Fruit fly (Drosophila melanogaster) S2 (cell line): Measurements from ENCODE around the gene CG31441.

ENCODE experiments used
- CG8478 ChIP-seq: fragments of >200 bp; optimal IDR thresholded peaks from 2 replicates; lab custom pipeline; 2018
- CTCF ChIP-seq, 2 experiments: fragments of >200 bp; optimal IDR thresholded peaks; 2 replicates each; lab custom pipeline; 2018

Gene CG31441

dm6 chr3R:11219883-11220282 lies 16.2 kb upstream of the CG31441 start, which contains the start of gene CG6689:
TSS of gene CG6689 (minus strand) at chr3R:11220064.
- TF ChIP-seq CG8478 (lab: Kevin White, UChicago) = no peak
- no peak for TF ChIP-seq CTCF (optimal IDR thresholded peaks at IDR 0.05; lab: Kevin White, UChicago)

- peak; percentile 63 to 66 for TF ChIP-seq CTCF (optimal IDR thresholded peaks at IDR 0.05; lab: Kevin White, UChicago)
- no peak for TF ChIP-seq CG8478 (lab: Kevin White, UChicago)
These were observed 14.5 kb upstream of the CG31441 start, which contains the start of the genes CG6693 and RpL3 for dm6 chr3R:11221437-11222230. TSS of gene CG6693 (minus strand) at chr3R:11221639. TSS of gene RpL3 (plus strand) at chr3R:11221894.

- TF ChIP-seq CTCF (optimal IDR thresholded peaks at IDR 0.05; lab: Kevin White, UChicago) = no peak
- no peak for TF ChIP-seq CG8478 (lab: Kevin White, UChicago)
These were observed 13.5 kb upstream of the CG31441 start for dm6 chr3R:11222587-11222986.

DNA sequence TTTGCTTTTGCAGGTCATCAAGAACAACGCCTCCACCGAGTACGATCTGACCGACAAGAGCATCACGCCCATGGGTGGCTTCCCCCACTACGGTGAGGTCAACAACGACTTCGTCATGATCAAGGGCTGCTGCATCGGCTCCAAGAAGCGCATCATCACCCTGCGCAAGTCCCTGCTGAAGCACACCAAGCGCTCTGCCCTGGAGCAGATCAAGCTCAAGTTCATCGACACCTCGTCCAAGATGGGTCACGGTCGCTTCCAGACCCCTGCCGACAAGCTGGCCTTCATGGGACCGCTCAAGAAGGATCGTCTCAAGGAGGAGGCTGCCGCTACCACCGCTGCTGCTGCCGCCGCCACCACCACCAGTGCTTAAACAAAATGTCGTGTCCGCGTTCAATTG lies 11.6 kb upstream of the CG31441 start:
- no peak for TF ChIP-seq CTCF (optimal IDR thresholded peaks at IDR 0.05; lab: Kevin White, UChicago)
- TF ChIP-seq CG8478 (lab: Kevin White, UChicago) = no peak

DNA sequence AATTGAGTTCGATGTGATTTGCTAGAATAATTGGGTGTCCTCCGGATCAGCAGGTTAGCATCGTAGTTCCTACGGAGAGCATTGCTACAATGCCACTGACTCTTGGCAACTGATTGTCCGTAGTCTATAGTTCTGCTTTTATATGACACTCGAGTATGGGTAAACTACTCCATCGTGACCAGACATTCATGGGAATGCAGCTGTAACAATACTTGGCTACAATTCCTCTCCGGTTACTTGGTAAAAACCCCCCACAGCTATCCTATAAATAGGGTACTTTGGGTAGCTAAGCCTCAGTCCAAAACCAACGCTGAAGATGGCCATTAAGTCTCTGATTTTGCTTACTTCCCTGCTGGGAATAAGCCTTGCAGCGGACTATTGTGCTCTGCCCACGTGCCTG lies 10.9 kb upstream of the CG31441 start, which contains the start of gene scpr-C:
Gene scpr-C, plus strand, starts transcription at position 301 of the 400 bp plus-strand sequence.
- TF ChIP-seq CG8478 (lab: Kevin White, UChicago) (no peak), CTCF (optimal IDR thresholded peaks at IDR 0.05; lab: Kevin White, UChicago) (no peak)

DNA sequence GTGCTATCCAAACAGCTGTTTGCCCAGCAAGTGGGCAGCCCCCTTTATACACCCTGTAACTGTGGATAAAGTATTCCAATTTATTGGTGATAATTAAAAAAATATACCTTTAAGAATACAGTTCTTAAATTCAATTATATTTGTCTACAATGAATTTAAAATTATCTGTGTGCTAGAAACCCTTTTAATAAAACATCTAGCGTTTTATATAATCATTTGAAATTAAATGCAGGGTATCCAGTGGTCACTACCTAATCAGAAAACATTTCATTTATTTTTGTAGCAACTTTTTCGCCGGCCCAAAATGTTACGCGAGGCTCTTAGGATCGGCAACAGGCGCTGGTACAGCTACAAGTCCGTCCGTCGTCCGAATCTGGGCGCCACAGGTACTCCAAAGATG lies 9.6 kb upstream of the CG31441 start, which contains the start of gene CG17726:
Gene CG17726, plus strand, starts transcription at position 267 of the 400 bp plus-strand sequence.
- TF ChIP-seq CG8478 (lab: Kevin White, UChicago) (no peak), CTCF (optimal IDR thresholded peaks at IDR 0.05; lab: Kevin White, UChicago) (no peak)

dm6 chr3R:11230392-11230791 lies 5.7 kb upstream of the CG31441 start, which contains the start of gene GCC88:
TSS of gene GCC88 (minus strand) at chr3R:11230600.
- no peak for TF ChIP-seq CG8478 (lab: Kevin White, UChicago)
- no peak for TF ChIP-seq CTCF (optimal IDR thresholded peaks at IDR 0.05; lab: Kevin White, UChicago)

- TF ChIP-seq CG8478 (lab: Kevin White, UChicago) (no peak), CTCF (optimal IDR thresholded peaks at IDR 0.05; lab: Kevin White, UChicago) (no peak)
These were observed 5.0 kb upstream of the CG31441 start for dm6 chr3R:11231037-11231436.

DNA sequence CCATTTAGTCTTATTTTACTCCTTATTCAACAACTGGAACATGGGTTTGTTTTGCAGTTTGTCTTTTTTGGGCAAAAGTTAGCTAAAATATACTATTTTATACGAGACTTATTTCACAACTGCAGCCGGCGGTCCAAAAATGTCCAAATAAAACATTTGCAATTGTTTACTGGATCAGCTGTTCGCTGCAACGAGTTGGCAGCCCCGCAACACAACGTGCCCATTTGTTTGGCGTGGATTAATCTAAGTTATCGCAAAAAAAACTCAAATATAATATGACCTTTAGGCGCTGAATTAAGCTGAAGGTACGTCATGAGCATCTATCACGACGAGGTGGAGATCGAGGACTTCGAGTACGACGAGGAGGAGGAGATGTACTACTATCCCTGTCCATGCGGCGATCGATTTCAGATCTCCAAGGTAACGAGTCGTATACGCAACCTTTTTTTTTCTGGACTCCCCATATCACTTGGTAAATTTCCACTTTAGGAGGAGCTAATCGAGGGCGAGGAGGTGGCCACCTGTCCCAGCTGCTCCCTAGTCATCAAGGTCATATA lies 4.3 kb upstream of the CG31441 start, which contains the start of the genes CG17187 and Dph3:
Gene CG17187, minus strand, starts transcription at position 175 of the 557 bp plus-strand sequence.
Gene Dph3, plus strand, starts transcription at position 208 of the 557 bp plus-strand sequence.
- TF ChIP-seq CG8478 (lab: Kevin White, UChicago) (no peak), CTCF (optimal IDR thresholded peaks at IDR 0.05; lab: Kevin White, UChicago) (no peak)

dm6 chr3R:11234918-11235371 lies 1.1 kb upstream of the CG31441 start, which contains the start of the genes Arfip and CG17721:
TSS of gene Arfip (minus strand) at chr3R:11235013.
TSS of gene CG17721 (plus strand) at chr3R:11235140.
- TF ChIP-seq CTCF (optimal IDR thresholded peaks at IDR 0.05; lab: Kevin White, UChicago) (peak in 1 of 2 experiments; percentile 11), CG8478 (lab: Kevin White, UChicago) (no peak)

DNA sequence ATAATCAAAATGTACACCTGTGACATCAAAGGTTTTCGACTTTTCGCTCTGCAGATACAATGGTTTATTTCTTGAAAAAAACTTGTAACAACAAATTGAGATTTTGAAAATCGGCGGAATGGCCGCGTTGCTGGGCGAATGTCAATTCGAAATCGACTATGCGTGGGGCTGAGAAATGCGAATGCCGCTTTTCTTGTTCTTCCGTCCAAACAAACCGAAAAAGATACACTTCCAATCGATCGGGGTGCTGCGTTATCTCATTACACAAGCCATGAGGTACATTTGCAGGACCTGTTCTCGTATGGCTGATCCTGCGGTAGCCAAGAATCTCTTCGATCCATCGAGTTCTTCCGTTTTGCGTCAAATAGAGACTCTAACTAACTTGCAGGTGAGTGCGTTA lies 1.5 kb downstream of the CG31441 start, which contains the start of gene CG31388:
Gene CG31388, plus strand, starts transcription at position 218 of the 400 bp plus-strand sequence.
- no peak for TF ChIP-seq CG8478 (lab: Kevin White, UChicago)
- no peak for TF ChIP-seq CTCF (optimal IDR thresholded peaks at IDR 0.05; lab: Kevin White, UChicago)

dm6 chr3R:11240891-11241290 lies 4.8 kb downstream of the CG31441 start, which contains the start of the genes scpr-B and scpr-A:
TSS of gene scpr-B (minus strand) at chr3R:11240991.
TSS of gene scpr-A (plus strand) at chr3R:11241183.
- TF ChIP-seq CG8478 (lab: Kevin White, UChicago) (no peak), CTCF (optimal IDR thresholded peaks at IDR 0.05; lab: Kevin White, UChicago) (no peak)

DNA sequence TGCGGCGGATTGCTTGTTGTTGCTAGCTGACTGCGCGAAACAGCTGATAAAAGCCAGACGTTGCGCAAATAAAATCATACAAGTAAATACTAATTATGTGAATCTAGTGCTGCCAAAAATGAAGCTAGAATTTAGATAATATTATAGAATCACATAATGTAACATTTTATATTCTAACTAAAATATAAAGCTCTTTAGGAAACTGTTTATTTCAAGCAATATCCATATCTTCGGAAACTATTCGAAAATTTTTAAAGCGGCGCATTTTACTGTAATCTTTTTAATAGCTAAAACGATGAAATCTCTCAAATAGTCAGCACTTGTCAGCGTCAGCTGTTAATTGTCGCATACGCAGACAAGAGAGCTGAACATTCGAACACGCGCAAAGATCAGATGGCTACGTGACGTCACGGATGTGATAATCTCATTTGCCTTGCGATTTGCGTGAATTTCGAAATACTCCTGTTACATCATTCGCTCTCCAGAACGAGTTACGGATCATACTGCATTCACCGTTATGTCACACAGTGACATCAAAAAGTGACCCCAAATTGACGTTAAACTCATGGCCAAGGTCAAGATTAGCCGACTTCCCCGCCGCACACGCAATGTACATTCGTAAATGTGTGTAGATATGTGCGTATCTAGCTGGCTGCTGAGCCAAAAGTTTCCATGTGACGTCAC lies 7.1 kb downstream of the CG31441 start:
- no peak for TF ChIP-seq CG8478 (lab: Kevin White, UChicago)
- TF ChIP-seq CTCF (optimal IDR thresholded peaks at IDR 0.05; lab: Kevin White, UChicago) = no peak
